Fruit fly (Drosophila melanogaster) whole organism, embryonic: ENCODE measurements around the gene CG14332.

ENCODE experiments used
- B-H2 ChIP-seq: fragments of 200-800 bp; sonication (Bioruptor generic); optimal IDR thresholded peaks from 2 replicates; lab custom pipeline; 2018; ENCODE audit warnings: missing biosample characterization, mild to moderate bottlenecking, missing genetic modification characterization
- BtbVII ChIP-seq: fragments of 200-800 bp; sonication (Bioruptor generic); optimal IDR thresholded peaks from 3 replicates; lab custom pipeline; 2017; ENCODE audit warnings: missing biosample characterization, mild to moderate bottlenecking, missing genetic modification characterization
- CG10321 ChIP-seq: fragments of 200-800 bp; sonication (Bioruptor generic); IDR thresholded peaks from 2 replicates; pipeline ENCODE4 v1.3.6; 2022; ENCODE audit warnings: missing biosample characterization, missing genetic modification characterization
- CG12299 ChIP-seq: fragments of 200-800 bp; sonication (Bioruptor generic); optimal IDR thresholded peaks from 2 replicates; lab custom pipeline; 2018; ENCODE audit warnings: missing biosample characterization, mild to moderate bottlenecking, missing genetic modification characterization
- CG13624 ChIP-seq: fragments of 200-800 bp; sonication (Bioruptor generic); optimal IDR thresholded peaks from 2 replicates; lab custom pipeline; 2016; ENCODE audit warnings: missing biosample characterization, missing genetic modification characterization
- CG14710 ChIP-seq: fragments of 200-800 bp; sonication (Bioruptor generic); optimal IDR thresholded peaks from 3 replicates; lab custom pipeline; 2019; ENCODE audit warnings: missing biosample characterization, mild to moderate bottlenecking, missing genetic modification characterization, moderate library complexity
- CG14965 ChIP-seq: fragments of 200-800 bp; sonication (Bioruptor generic); optimal IDR thresholded peaks from 2 replicates; lab custom pipeline; 2016; ENCODE audit warnings: missing biosample characterization, missing genetic modification characterization, borderline replicate concordance
- CG15073 ChIP-seq: fragments of 200-800 bp; sonication (Bioruptor generic); optimal IDR thresholded peaks from 2 replicates; lab custom pipeline; 2016; ENCODE audit warnings: missing biosample characterization, missing genetic modification characterization
- CG16779 ChIP-seq: fragments of 200-800 bp; sonication (Bioruptor generic); IDR thresholded peaks from 2 replicates; pipeline ENCODE4 v1.3.6; 2022; ENCODE audit warnings: missing biosample characterization, missing genetic modification characterization
- CG17328 ChIP-seq: fragments of 200-800 bp; sonication (Bioruptor generic); IDR thresholded peaks from 2 replicates; pipeline ENCODE4 v1.3.6; 2022; ENCODE audit warnings: missing biosample characterization, missing genetic modification characterization
- CG17802 ChIP-seq: fragments of 200-800 bp; sonication (Bioruptor generic); optimal IDR thresholded peaks from 2 replicates; lab custom pipeline; 2018; ENCODE audit warnings: missing biosample characterization, mild to moderate bottlenecking, missing genetic modification characterization, moderate library complexity
- CG18262 ChIP-seq: fragments of 200-800 bp; optimal IDR thresholded peaks from 3 replicates; lab custom pipeline; 2019; ENCODE audit warnings: missing biosample characterization, mild to moderate bottlenecking, missing genetic modification characterization, moderate library complexity
- CG18599 ChIP-seq: fragments of 200-800 bp; sonication (Bioruptor generic); optimal IDR thresholded peaks from 3 replicates; lab custom pipeline; 2017; ENCODE audit warnings: missing biosample characterization, missing genetic modification characterization, mild to moderate bottlenecking, moderate library complexity, missing genetic modification reagents
- CG34376 ChIP-seq: fragments of 200-800 bp; sonication (Bioruptor generic); optimal IDR thresholded peaks from 2 replicates; lab custom pipeline; 2018; ENCODE audit warnings: missing biosample characterization, mild to moderate bottlenecking, missing genetic modification characterization
- CG3838 ChIP-seq: fragments of 200-800 bp; sonication (Bioruptor generic); optimal IDR thresholded peaks from 3 replicates; lab custom pipeline; 2016; ENCODE audit warnings: missing biosample characterization, missing genetic modification characterization
- CG4328 ChIP-seq: fragments of 200-800 bp; sonication (Bioruptor generic); optimal IDR thresholded peaks from 3 replicates; lab custom pipeline; 2017; ENCODE audit warnings: missing biosample characterization, missing genetic modification reagents, missing genetic modification characterization
- CG4617 ChIP-seq: fragments of 200-800 bp; sonication (Bioruptor generic); optimal IDR thresholded peaks from 3 replicates; lab custom pipeline; 2016; ENCODE audit warnings: missing biosample characterization, missing genetic modification characterization, borderline replicate concordance
- CG6683 ChIP-seq: fragments of 200-800 bp; sonication (Bioruptor generic); optimal IDR thresholded peaks from 2 replicates; lab custom pipeline; 2017; ENCODE audit warnings: missing biosample characterization, mild to moderate bottlenecking, missing genetic modification characterization, missing genetic modification reagents
- CG6689 ChIP-seq: fragments of 200-800 bp; sonication (Bioruptor generic); IDR thresholded peaks from 2 replicates; pipeline ENCODE4 v1.3.6; 2022; ENCODE audit warnings: missing biosample characterization, missing genetic modification characterization
- CG6813 ChIP-seq: fragments of 200-800 bp; sonication (Bioruptor generic); optimal IDR thresholded peaks from 2 replicates; lab custom pipeline; 2017; ENCODE audit warnings: missing biosample characterization, missing genetic modification characterization, mild to moderate bottlenecking, moderate library complexity, missing genetic modification reagents
- CG7372 ChIP-seq: fragments of 200-800 bp; sonication (Bioruptor generic); IDR thresholded peaks from 2 replicates; pipeline ENCODE4 v1.3.6; 2022; ENCODE audit warnings: missing biosample characterization, missing genetic modification characterization
- CG9797 ChIP-seq: fragments of 200-800 bp; sonication (Bioruptor generic); optimal IDR thresholded peaks from 3 replicates; lab custom pipeline; 2018; ENCODE audit warnings: missing biosample characterization, mild to moderate bottlenecking, missing genetic modification characterization
- CHES-1-like ChIP-seq: fragments of 200-800 bp; sonication (Bioruptor generic); optimal IDR thresholded peaks from 2 replicates; lab custom pipeline; 2016; ENCODE audit warnings: missing biosample characterization, missing genetic modification characterization
- Dbx ChIP-seq: fragments of 200-800 bp; sonication (Bioruptor generic); IDR thresholded peaks from 3 replicates; pipeline ENCODE4 v1.3.6; 2022; ENCODE audit warnings: missing biosample characterization, missing genetic modification characterization
- Doc3 ChIP-seq: fragments of 200-800 bp; sonication (Bioruptor generic); IDR thresholded peaks from 3 replicates; pipeline ENCODE4 v1.3.6; 2022; ENCODE audit warnings: missing biosample characterization, missing genetic modification characterization; ENCODE audit not compliant: partially characterized antibody
- Gug ChIP-seq: fragments of 200-800 bp; sonication (Bioruptor generic); IDR thresholded peaks from 4 replicates; pipeline ENCODE4 v1.3.6; 2022; ENCODE audit warnings: missing biosample characterization, missing genetic modification characterization
- Hand ChIP-seq: fragments of 200-800 bp; sonication (Bioruptor generic); optimal IDR thresholded peaks from 2 replicates; lab custom pipeline; 2017; ENCODE audit warnings: mild to moderate bottlenecking, missing biosample characterization, missing genetic modification reagents, missing genetic modification characterization
- Kr ChIP-seq: fragments of 200-800 bp; sonication (Bioruptor generic); optimal IDR thresholded peaks from 2 replicates; lab custom pipeline; 2017; ENCODE audit warnings: missing biosample characterization, mild to moderate bottlenecking, missing genetic modification characterization
- Myb ChIP-seq: fragments of 200-800 bp; sonication (Bioruptor generic); optimal IDR thresholded peaks from 2 replicates; lab custom pipeline; 2016; ENCODE audit warnings: missing biosample characterization, missing genetic modification characterization
- Neu2 ChIP-seq: fragments of 200-800 bp; sonication (Bioruptor generic); optimal IDR thresholded peaks from 3 replicates; lab custom pipeline; 2016; ENCODE audit warnings: missing biosample characterization, missing genetic modification characterization, borderline replicate concordance
- Side ChIP-seq: fragments of 200-800 bp; sonication (Bioruptor generic); optimal IDR thresholded peaks from 2 replicates; lab custom pipeline; 2016; ENCODE audit warnings: missing biosample characterization, missing genetic modification characterization
- Sox100B ChIP-seq: fragments of 200-800 bp; sonication (Bioruptor generic); optimal IDR thresholded peaks from 3 replicates; lab custom pipeline; 2018; ENCODE audit warnings: missing biosample characterization, mild to moderate bottlenecking, missing genetic modification characterization
- Vsx1 ChIP-seq: fragments of 200-800 bp; sonication (Bioruptor generic); optimal IDR thresholded peaks from 2 replicates; lab custom pipeline; 2017; ENCODE audit warnings: missing biosample characterization, mild to moderate bottlenecking, missing genetic modification characterization, missing genetic modification reagents
- Xrp1 ChIP-seq: fragments of 200-800 bp; sonication (Bioruptor generic); IDR thresholded peaks from 2 replicates; pipeline ENCODE4 v1.3.6; 2022; ENCODE audit warnings: missing biosample characterization, missing genetic modification characterization
- al ChIP-seq: fragments of 200-800 bp; sonication (Bioruptor generic); IDR thresholded peaks from 2 replicates; pipeline ENCODE4 v1.3.6; 2022; ENCODE audit warnings: missing biosample characterization, missing genetic modification characterization
- bigmax ChIP-seq: fragments of 200-800 bp; sonication (Bioruptor generic); optimal IDR thresholded peaks from 2 replicates; lab custom pipeline; 2018; ENCODE audit warnings: missing biosample characterization, mild to moderate bottlenecking, missing genetic modification characterization
- br ChIP-seq: fragments of >200 bp; optimal IDR thresholded peaks from 2 replicates; lab custom pipeline; 2017
- da ChIP-seq: fragments of 200-800 bp; sonication (Bioruptor generic); optimal IDR thresholded peaks from 2 replicates; lab custom pipeline; 2016; ENCODE audit warnings: missing biosample characterization, missing genetic modification characterization
- emc ChIP-seq: fragments of 200-800 bp; sonication (Bioruptor generic); optimal IDR thresholded peaks from 2 replicates; lab custom pipeline; 2016; ENCODE audit warnings: missing biosample characterization, missing genetic modification characterization
- eve ChIP-seq, 2 experiments: fragments of >200 bp; optimal IDR thresholded peaks; 2 replicates each; lab custom pipeline; 2017; ENCODE audit warnings: missing biosample characterization in 2 of 2, missing genetic modification characterization in 2 of 2
- hbn ChIP-seq: fragments of 200-800 bp; sonication (Bioruptor generic); IDR thresholded peaks from 2 replicates; pipeline ENCODE4 v1.3.6; 2022; ENCODE audit warnings: missing biosample characterization, missing genetic modification characterization; ENCODE audit not compliant: partially characterized antibody
- jing ChIP-seq: fragments of 200-800 bp; sonication (Bioruptor generic); optimal IDR thresholded peaks from 2 replicates; lab custom pipeline; 2018; ENCODE audit warnings: missing biosample characterization, mild to moderate bottlenecking, missing genetic modification characterization
- jumu ChIP-seq: fragments of 200-800 bp; sonication (Bioruptor generic); optimal IDR thresholded peaks from 3 replicates; lab custom pipeline; 2016; ENCODE audit warnings: missing biosample characterization, missing genetic modification characterization
- lilli ChIP-seq: fragments of 200-800 bp; sonication (Bioruptor generic); optimal IDR thresholded peaks from 3 replicates; lab custom pipeline; 2016; ENCODE audit warnings: missing biosample characterization, missing genetic modification characterization
- sd ChIP-seq: fragments of 200-800 bp; sonication (Bioruptor generic); optimal IDR thresholded peaks from 3 replicates; lab custom pipeline; 2018; ENCODE audit warnings: missing biosample characterization, mild to moderate bottlenecking, missing genetic modification characterization, moderate library complexity
- sima ChIP-seq: fragments of 200-800 bp; sonication (Bioruptor generic); optimal IDR thresholded peaks from 2 replicates; lab custom pipeline; 2016; ENCODE audit warnings: missing biosample characterization, missing genetic modification characterization
- slou ChIP-seq: fragments of 200-800 bp; sonication (Bioruptor generic); optimal IDR thresholded peaks from 3 replicates; lab custom pipeline; 2016; ENCODE audit warnings: missing biosample characterization, missing genetic modification characterization
- sob ChIP-seq: fragments of 200-800 bp; sonication (Bioruptor generic); IDR thresholded peaks from 2 replicates; pipeline ENCODE4 v1.3.6; 2022; ENCODE audit warnings: missing biosample characterization, missing genetic modification characterization
- tin ChIP-seq: fragments of 200-800 bp; sonication (Bioruptor generic); optimal IDR thresholded peaks from 3 replicates; lab custom pipeline; 2016; ENCODE audit warnings: missing biosample characterization, missing genetic modification characterization
- tup ChIP-seq: fragments of 200-800 bp; sonication (Bioruptor generic); optimal IDR thresholded peaks from 2 replicates; lab custom pipeline; 2016; ENCODE audit warnings: missing biosample characterization, mild to moderate bottlenecking, missing genetic modification characterization, moderate library complexity
- yki ChIP-seq: fragments of >200 bp; optimal IDR thresholded peaks from 3 replicates; lab custom pipeline; 2018
- zf30C ChIP-seq: fragments of 200-800 bp; sonication (Bioruptor generic); optimal IDR thresholded peaks from 3 replicates; lab custom pipeline; 2018; ENCODE audit warnings: missing biosample characterization, mild to moderate bottlenecking, missing genetic modification characterization

Gene CG14332

DNA sequence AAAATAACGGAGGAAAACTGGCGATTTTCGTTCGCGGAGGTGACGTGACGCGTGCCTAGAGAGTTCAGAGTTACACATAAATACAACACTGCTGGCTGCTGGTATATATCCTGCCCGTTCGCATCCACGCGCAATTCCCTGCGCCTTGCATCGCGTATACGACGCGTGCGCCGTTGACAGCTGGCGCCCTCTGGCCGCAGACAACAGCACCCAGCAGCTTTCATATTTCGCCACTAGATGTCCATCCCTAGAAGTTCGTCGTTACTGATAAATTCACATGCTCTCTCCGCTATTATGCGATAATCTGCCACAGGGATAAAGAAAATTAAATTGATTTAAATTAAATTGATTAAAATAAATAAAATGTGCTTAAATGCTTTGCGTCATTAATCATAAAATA, 19.6 kb downstream of the CG14332 start, which contains the start of gene Sur-8 (continued):
- no peak for TF ChIP-seq Kr (GFP tag; lab: Kevin White, UChicago)
- peak; percentile 21; the same call in 1 of the 2 replicates for TF ChIP-seq al
- TF ChIP-seq eve (GFP tag; optimal IDR thresholded peaks at IDR 0.05; lab: Kevin White, UChicago), result no peak
- no peak for TF ChIP-seq yki (lab: Kevin White, UChicago)
- no peak for TF ChIP-seq CG17802 (tag; lab: Kevin White, UChicago)
- peak; percentile 47 for TF ChIP-seq CG18599 (GFP tag; lab: Kevin White, UChicago)
- TF ChIP-seq sd, result no peak
- peak; percentile 2 for TF ChIP-seq CG14710 (tag; lab: Kevin White, UChicago)
- TF ChIP-seq CG7372 (GFP tag; lab: Robert Waterston, UW), result peak; percentile 98
- TF ChIP-seq Gug, result peak; percentile 62; the same call in 2 of the 4 replicates
- no peak for TF ChIP-seq da (GFP tag; lab: Kevin White, UChicago)
- no peak for TF ChIP-seq CG15073 (GFP tag; lab: Kevin White, UChicago)
- TF ChIP-seq CG13624 (GFP tag; lab: Kevin White, UChicago), result peak; percentile 53
- no peak for TF ChIP-seq CG14965 (GFP tag; lab: Kevin White, UChicago)
- peak; percentile 45; the same call in 1 of the 2 replicates for TF ChIP-seq CG6689 (GFP tag; lab: Robert Waterston, UW)
- TF ChIP-seq Hand (GFP tag; lab: Kevin White, UChicago), result no peak
- TF ChIP-seq CG10321, result no peak
- TF ChIP-seq jing (GFP tag; lab: Kevin White, UChicago), result no peak
- TF ChIP-seq tup (GFP tag; lab: Kevin White, UChicago), result no peak
- no peak for TF ChIP-seq bigmax (GFP tag; lab: Kevin White, UChicago)
- peak; percentile 2 for TF ChIP-seq Side
- TF ChIP-seq CG3838 (GFP tag; lab: Kevin White, UChicago), result no peak
- TF ChIP-seq BtbVII, result peak; percentile 25
- peak; percentile 60 for TF ChIP-seq Myb
- no peak for TF ChIP-seq Neu2
- TF ChIP-seq CG18262 (tag; lab: Kevin White, UChicago), result no peak
- TF ChIP-seq tin, result peak; percentile 78
- peak; percentile 70 for TF ChIP-seq CG17328 (GFP tag; lab: Robert Waterston, UW)
- no peak for TF ChIP-seq hbn (GFP tag; lab: Robert Waterston, UW)
- peak; percentile 1 for TF ChIP-seq CG6813
- TF ChIP-seq emc, result no peak
- peak; percentile 36; the same call in 1 of the 2 replicates for TF ChIP-seq Xrp1 (GFP tag; lab: Robert Waterston, UW)
- peak; percentile 52 for TF ChIP-seq CHES-1-like
- TF ChIP-seq lilli (GFP tag; lab: Kevin White, UChicago), result peak; percentile 65
- TF ChIP-seq sob, result peak; percentile 67
- peak; percentile 32 for TF ChIP-seq CG4617 (GFP tag; lab: Kevin White, UChicago)
- peak; percentile 27 for TF ChIP-seq jumu (GFP tag; lab: Kevin White, UChicago)
- no peak for TF ChIP-seq CG6683 (GFP tag; lab: Kevin White, UChicago)
- peak; percentile 21 for TF ChIP-seq CG4328 (GFP tag; lab: Kevin White, UChicago)
- peak; percentile 30 for TF ChIP-seq B-H2
- TF ChIP-seq Dbx (GFP tag; lab: Robert Waterston, UW), result peak; percentile 84
- TF ChIP-seq Vsx1 (GFP tag; lab: Kevin White, UChicago), result peak; percentile 3
- no peak for TF ChIP-seq CG9797
- TF ChIP-seq CG16779 (GFP tag; lab: Robert Waterston, UW), result peak; percentile 82
- TF ChIP-seq Doc3 (GFP tag; lab: Robert Waterston, UW), result no peak
- TF ChIP-seq zf30C (GFP tag; lab: Kevin White, UChicago), result no peak
- TF ChIP-seq sima (GFP tag; lab: Kevin White, UChicago), result no peak
- no peak for TF ChIP-seq Sox100B (GFP tag; lab: Kevin White, UChicago)
- no peak for TF ChIP-seq CG12299
- no peak for TF ChIP-seq br
- TF ChIP-seq slou (GFP tag; lab: Kevin White, UChicago), result peak; percentile 17
- TF ChIP-seq CG34376 (GFP tag; lab: Kevin White, UChicago), result peak; percentile 39
